Worm (Caenorhabditis elegans): ENCODE data around the gene tag-10.
A peak's percentile ranks its signal among the peaks of the same experiment; 100 is the strongest.
"Not testable (repeated sequence)": the region's sequence is repeated elsewhere in the genome, so short reads cannot be mapped to it uniquely, and the experiment has no call there.

Gene tag-10

DNA sequence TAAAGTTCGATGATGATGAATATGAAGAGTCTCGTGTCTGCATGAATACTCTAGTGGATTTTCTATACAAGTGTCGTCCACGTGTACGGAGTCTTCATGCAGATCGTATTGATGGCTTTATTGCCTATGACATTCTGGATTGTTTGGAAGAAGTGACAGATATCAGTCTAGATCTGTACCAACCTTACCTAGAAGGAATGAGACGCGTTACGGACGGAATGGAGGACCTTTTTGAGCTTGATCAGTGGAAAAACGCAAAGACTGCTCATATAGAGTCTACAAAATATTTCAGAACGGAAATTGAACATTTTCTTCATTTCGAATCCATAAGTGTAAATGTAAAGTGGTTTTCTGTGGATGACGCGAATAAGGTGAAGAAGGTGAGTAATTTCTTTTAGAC, 15.8 kb downstream of the tag-10 start, which contains the start of gene fbxa-169:
Gene fbxa-169, plus strand, starts transcription at position 301 of the 400 bp plus-strand sequence.
- TF ChIP-seq gmeb-1 (tag; optimal IDR thresholded peaks at IDR 0.05) (no peak), nhr-25 (tag; optimal IDR thresholded peaks at IDR 0.05) (no peak), lin-39 (tag; optimal IDR thresholded peaks at IDR 0.05) (no peak), unc-62 (GFP tag; optimal IDR thresholded peaks at IDR 0.05) (no peak), mbf-1 (tag; optimal IDR thresholded peaks at IDR 0.05) (no peak), alr-1 (tag; optimal IDR thresholded peaks at IDR 0.05) (no peak), F13H6.1 (tag; optimal IDR thresholded peaks at IDR 0.05) (no peak), nhr-77 (tag; optimal IDR thresholded peaks at IDR 0.05) (no peak), ztf-4 (tag; optimal IDR thresholded peaks at IDR 0.05) (no peak), nhr-6 (tag; optimal IDR thresholded peaks at IDR 0.05) (no peak), mab-5 (tag; optimal IDR thresholded peaks at IDR 0.05) (no peak), nhr-10 (tag; optimal IDR thresholded peaks at IDR 0.05) (no peak), lin-11 (tag; optimal IDR thresholded peaks at IDR 0.05) (no peak), nhr-21 (tag; optimal IDR thresholded peaks at IDR 0.05) (no peak), sma-3 (GFP tag; optimal IDR thresholded peaks at IDR 0.05) (no peak)

DNA sequence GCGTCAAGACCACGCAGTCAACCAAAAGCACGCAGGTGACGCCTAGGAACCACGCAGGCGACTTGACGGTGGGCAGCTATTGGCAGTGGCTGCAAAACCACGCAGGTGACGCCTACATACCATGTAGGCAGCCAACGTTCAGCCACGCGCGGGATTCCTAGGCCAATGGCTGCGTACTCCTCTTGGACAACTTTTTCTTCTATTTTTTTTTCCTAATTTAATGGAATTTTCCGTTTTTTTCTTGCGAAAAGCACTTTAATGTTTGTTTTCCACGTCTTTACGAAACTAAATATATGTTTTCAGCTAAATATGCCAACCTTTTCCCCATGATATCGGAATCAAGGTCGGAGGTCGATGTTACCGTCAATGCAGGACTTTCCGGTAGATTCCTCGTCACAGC, 22.3 kb downstream of the tag-10 start, which contains the start of gene C31C9.9:
Gene C31C9.9, plus strand, starts transcription at position 301 of the 400 bp plus-strand sequence.
- TF ChIP-seq ZK546.5, lsy-2, ceh-16 (tag; optimal IDR thresholded peaks at IDR 0.05): not testable (repeated sequence)

DNA sequence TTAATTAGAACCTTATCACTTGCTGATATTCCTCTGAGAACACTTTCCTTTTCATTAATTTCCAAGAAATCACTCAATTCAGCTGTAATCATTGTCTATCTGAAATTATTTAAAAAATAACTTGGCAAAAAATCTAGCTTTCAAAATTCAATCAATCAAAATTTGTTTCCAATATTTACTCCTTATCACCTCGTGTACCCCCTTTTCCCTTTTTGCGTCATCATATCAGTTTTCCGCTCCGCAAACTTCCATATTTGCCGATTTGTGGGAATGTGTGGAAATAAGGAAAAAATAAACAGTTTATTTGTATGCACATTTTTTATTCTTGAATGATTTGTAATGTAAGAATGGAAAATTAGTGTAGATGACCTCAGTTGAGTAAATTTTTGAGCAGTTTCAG, 29.6 kb downstream of the tag-10 start, which contains the start of gene C31C9.6:
Gene C31C9.6, minus strand, starts transcription at position 101 of the 400 bp plus-strand sequence.
- not testable (repeated sequence) for TF ChIP-seq aly-2, crh-2, nhr-11 (tag; optimal IDR thresholded peaks at IDR 0.05)

DNA sequence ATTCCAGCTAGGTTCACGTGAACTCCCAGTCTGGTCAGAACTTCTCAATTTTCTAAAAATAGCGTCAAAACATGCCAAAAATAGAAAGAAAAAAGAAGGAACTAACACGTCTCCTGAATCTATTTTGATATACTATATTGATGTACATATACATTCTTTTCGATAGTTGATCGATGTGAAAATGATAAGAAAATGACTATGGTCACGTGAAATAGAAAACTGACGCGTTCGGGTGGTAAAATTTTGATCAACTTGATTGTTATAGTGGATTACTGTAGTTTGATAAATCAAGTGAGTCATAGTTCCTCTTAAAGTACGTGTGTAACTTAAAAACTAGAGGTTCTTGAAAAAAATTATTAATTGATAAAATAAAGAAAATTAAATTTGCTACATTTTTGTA, 32.0 kb downstream of the tag-10 start:
- TF ChIP-seq ztf-1 (GFP tag; conservative IDR thresholded peaks at IDR 0.05) (no peak), fos-1 (tag; optimal IDR thresholded peaks at IDR 0.05) (peak; percentile 66), sma-9 (GFP tag; optimal IDR thresholded peaks at IDR 0.05) (peak; percentile 61), sma-9 (tag; optimal IDR thresholded peaks at IDR 0.05) (no peak), lsy-2 (tag; optimal IDR thresholded peaks at IDR 0.05) (peak in 1 of 2 experiments; percentile 63), sma-3 (GFP tag; optimal IDR thresholded peaks at IDR 0.05) (peak; percentile 45), nhr-129 (tag; optimal IDR thresholded peaks at IDR 0.05) (no peak), nhr-21 (tag; optimal IDR thresholded peaks at IDR 0.05) (peak; percentile 16), ceh-82 (tag; optimal IDR thresholded peaks at IDR 0.05) (no peak), gmeb-1 (tag; optimal IDR thresholded peaks at IDR 0.05) (peak; percentile 13), crh-2 (tag; optimal IDR thresholded peaks at IDR 0.05) (peak; percentile 73)

DNA sequence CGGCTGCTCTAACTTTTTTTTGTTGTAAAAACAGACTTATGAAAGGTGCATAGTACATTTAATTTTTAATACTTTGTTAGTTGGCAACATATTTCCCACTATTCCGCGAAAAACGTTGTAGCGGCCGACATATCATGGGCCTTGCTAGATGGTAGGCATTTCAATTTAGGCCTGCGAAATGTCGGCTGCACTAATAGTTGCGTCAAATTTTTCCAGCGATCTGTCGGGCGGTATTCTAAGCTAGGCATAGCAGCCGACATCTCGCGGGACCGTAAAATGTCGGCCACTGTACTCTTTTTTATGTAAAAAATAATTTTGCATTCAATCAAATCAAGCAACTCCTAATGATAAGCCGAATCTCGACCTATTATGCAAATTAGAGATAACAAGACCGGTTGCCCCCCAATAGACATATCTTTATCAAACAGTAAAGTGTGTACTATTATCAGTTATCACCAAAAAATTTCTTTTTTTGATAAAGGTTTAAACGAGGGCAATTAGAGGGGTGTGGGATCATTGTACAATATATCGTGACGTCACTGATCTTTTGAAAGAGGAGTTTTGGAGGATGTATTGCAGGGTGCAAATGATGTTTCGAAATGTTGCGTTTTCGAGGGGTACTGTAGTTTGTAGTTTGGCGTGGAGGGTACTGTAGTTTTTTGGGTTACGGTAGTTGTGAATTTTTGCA, 32.8 kb downstream of the tag-10 start:
- TF ChIP-seq unc-55 (GFP tag; optimal IDR thresholded peaks at IDR 0.05) (no peak), lsy-2 (tag; optimal IDR thresholded peaks at IDR 0.05) (peak in 1 of 2 experiments; percentile 37), gmeb-1 (tag; optimal IDR thresholded peaks at IDR 0.05) (peak; percentile 28), sma-9 (GFP tag; optimal IDR thresholded peaks at IDR 0.05) (peak; percentile 85), sma-9 (tag; optimal IDR thresholded peaks at IDR 0.05) (no peak), nhr-21 (tag; optimal IDR thresholded peaks at IDR 0.05) (no peak), nhr-25 (tag; optimal IDR thresholded peaks at IDR 0.05) (no peak), ceh-16 (tag; optimal IDR thresholded peaks at IDR 0.05) (no peak), fos-1 (tag; optimal IDR thresholded peaks at IDR 0.05) (peak; percentile 90), lin-39 (tag; optimal IDR thresholded peaks at IDR 0.05) (no peak), egl-27 (tag; optimal IDR thresholded peaks at IDR 0.05) (peak; percentile 49), sem-4 (tag; optimal IDR thresholded peaks at IDR 0.05) (no peak), sma-3 (GFP tag; optimal IDR thresholded peaks at IDR 0.05) (peak; percentile 38), crh-2 (tag; optimal IDR thresholded peaks at IDR 0.05) (peak; percentile 73)

DNA sequence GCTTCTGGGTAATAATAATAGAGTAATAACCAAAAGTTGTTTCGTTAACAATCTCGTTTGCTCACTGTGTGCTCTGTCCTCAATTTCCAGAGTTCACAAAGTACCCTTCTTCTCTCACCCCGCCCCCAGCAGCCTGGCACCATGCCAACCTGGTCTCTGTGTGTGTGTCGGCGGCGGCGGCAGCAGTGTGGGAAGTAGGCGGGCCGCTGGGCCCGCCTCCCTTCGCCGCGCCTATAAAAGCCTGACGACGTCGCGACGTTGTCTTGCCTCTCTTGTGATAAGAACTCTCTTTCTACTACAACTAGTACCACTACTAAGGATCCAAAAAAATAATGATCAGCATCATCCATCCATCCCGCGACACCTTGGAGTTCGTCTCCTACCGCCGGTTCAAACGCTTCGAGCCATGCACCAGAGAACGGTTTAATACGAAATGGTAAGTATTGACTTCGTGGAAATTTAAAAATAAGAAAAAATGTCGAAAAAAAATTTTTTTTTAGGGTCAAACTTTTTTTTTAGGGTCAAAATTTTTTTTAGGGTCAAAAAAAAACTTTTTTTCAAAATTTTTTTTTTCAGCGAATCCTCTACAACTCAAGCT, 36.6 kb downstream of the tag-10 start, which contains the start of gene C31C9.7:
Gene C31C9.7, plus strand, starts transcription at position 261 of the 598 bp plus-strand sequence.
- TF ChIP-seq fos-1 (tag; optimal IDR thresholded peaks at IDR 0.05) (peak; percentile 22), aly-2 (tag; optimal IDR thresholded peaks at IDR 0.05) (no peak), sma-3 (GFP tag; optimal IDR thresholded peaks at IDR 0.05) (peak; percentile 16), snpc-4 (tag; optimal IDR thresholded peaks at IDR 0.05) (no peak), blmp-1 (tag; optimal IDR thresholded peaks at IDR 0.05; ENCODE audit: insufficient read depth) (peak; percentile 5), egl-27 (tag; optimal IDR thresholded peaks at IDR 0.05) (no peak), F13H6.1 (tag; optimal IDR thresholded peaks at IDR 0.05) (peak; percentile 29), ama-1 (optimal IDR thresholded peaks at IDR 0.05) (peak; percentile 82), ceh-82 (tag; optimal IDR thresholded peaks at IDR 0.05) (no peak), sma-9 (GFP tag; optimal IDR thresholded peaks at IDR 0.05) (peak; percentile 28), sma-9 (tag; optimal IDR thresholded peaks at IDR 0.05) (no peak)
